Fruit fly (Drosophila melanogaster): ENCODE data around the gene CG11585.
A peak's percentile ranks its signal among the peaks of the same experiment; 100 is the strongest.

The CG11585 gene

DNA sequence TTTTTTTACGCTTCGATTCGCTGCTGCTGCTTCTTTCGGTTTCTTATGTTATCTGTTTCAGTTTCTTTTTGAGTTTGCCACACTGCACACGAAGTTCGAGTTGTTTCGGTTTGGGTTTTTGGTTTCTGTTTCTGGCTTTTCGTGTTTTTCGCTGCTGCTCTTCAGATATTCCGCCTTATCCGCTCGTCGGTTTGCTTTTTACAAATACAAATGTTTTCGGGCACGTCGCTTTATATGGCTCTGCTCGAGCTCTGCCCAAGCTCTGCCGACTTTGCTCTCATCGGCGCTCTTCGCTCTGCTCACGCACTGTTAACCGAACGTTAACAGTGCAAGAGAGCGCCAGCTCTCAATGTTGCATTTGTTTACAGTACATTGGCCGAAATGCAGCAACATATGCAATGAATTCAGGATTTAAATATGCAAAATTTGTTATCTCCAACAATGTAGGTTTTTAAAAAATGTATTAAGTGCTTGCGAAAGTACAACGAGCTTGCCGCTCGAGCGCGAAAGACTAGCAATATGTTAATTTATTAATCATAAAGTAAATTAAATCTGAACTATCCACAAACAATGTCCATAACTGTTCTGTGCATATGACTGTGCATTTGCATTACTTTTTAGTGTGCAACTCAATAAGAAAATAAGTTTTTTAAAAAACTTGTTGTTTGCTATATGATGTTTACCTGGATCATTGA, 22.1 kb downstream of the CG11585 start (continued):
- TF ChIP-seq ap (GFP tag; IDR thresholded peaks at IDR 0.05): no peak
- no peak for TF ChIP-seq Oaz (GFP tag; IDR thresholded peaks at IDR 0.05)
- TF ChIP-seq CG13894 (tag; optimal IDR thresholded peaks at IDR 0.05): no peak
- no peak for TF ChIP-seq ssp (GFP tag; IDR thresholded peaks at IDR 0.05)
- TF ChIP-seq al (GFP tag; IDR thresholded peaks at IDR 0.05): no peak
- TF ChIP-seq Trl (optimal IDR thresholded peaks at IDR 0.05): peak; percentile 76 to 88
- TF ChIP-seq Trl (GFP tag; optimal IDR thresholded peaks at IDR 0.05): no peak
- TF ChIP-seq CG6791 (GFP tag; IDR thresholded peaks at IDR 0.05; ENCODE audit: partially characterized antibody): peak; percentile 50; the same call in 1 of the 3 replicates
- TF ChIP-seq CG2889 (GFP tag; IDR thresholded peaks at IDR 0.05): no peak
- TF ChIP-seq CG32772 (GFP tag; IDR thresholded peaks at IDR 0.05): no peak
- no peak for TF ChIP-seq CG30431 (GFP tag; optimal IDR thresholded peaks at IDR 0.05)
- no peak for TF ChIP-seq tll (GFP tag; optimal IDR thresholded peaks at IDR 0.05)
- TF ChIP-seq pan (optimal IDR thresholded peaks at IDR 0.05): no peak
- TF ChIP-seq pan (GFP tag; optimal IDR thresholded peaks at IDR 0.05 in 1 of 2, IDR thresholded peaks at IDR 0.05 in 1 of 2): no peak
- TF ChIP-seq CG17361 (GFP tag; IDR thresholded peaks at IDR 0.05): peak; percentile 57; the same call in 2 of the 3 replicates
- no peak for TF ChIP-seq CHES-1-like (GFP tag; optimal IDR thresholded peaks at IDR 0.05)
- no peak for TF ChIP-seq ken (GFP tag; IDR thresholded peaks at IDR 0.05)
- TF ChIP-seq Hsf (GFP tag; optimal IDR thresholded peaks at IDR 0.05): no peak
- no peak for TF ChIP-seq Lhr (GFP tag; optimal IDR thresholded peaks at IDR 0.05)
- TF ChIP-seq Hey (tag; optimal IDR thresholded peaks at IDR 0.05): no peak
- TF ChIP-seq sens-2 (GFP tag; IDR thresholded peaks at IDR 0.05): no peak
- no peak for TF ChIP-seq CG7987 (GFP tag; optimal IDR thresholded peaks at IDR 0.05)
- no peak for TF ChIP-seq jing (GFP tag; optimal IDR thresholded peaks at IDR 0.05)
- no peak for TF ChIP-seq CG11696 (GFP tag; IDR thresholded peaks at IDR 0.05)
- TF ChIP-seq usp (GFP tag; optimal IDR thresholded peaks at IDR 0.05): no peak

- peak; percentile 62 for TF ChIP-seq nerfin-1 (tag; optimal IDR thresholded peaks at IDR 0.05)
- 0 out of 2 replicates have a peak, but pooled peaks have one; percentile 31 for TF ChIP-seq bbx (GFP tag; IDR thresholded peaks at IDR 0.05; ENCODE audit: partially characterized antibody)
- no peak for TF ChIP-seq unpg (GFP tag; optimal IDR thresholded peaks at IDR 0.05)
- TF ChIP-seq Med (GFP tag): peak; percentile 57
- TF ChIP-seq Trl (optimal IDR thresholded peaks at IDR 0.05): peak; percentile 85 to 94
- TF ChIP-seq Trl (GFP tag; optimal IDR thresholded peaks at IDR 0.05): no peak
- peak; percentile 78; the same call in 2 of the 4 replicates for TF ChIP-seq chinmo (GFP tag; IDR thresholded peaks at IDR 0.05; ENCODE audit: partially characterized antibody)
- peak; percentile 92 for TF ChIP-seq CG5180 (GFP tag; optimal IDR thresholded peaks at IDR 0.05)
- peak; percentile 4 for TF ChIP-seq CG17568 (GFP tag; optimal IDR thresholded peaks at IDR 0.05)
- TF ChIP-seq CG13894 (tag; optimal IDR thresholded peaks at IDR 0.05): peak; percentile 34
- TF ChIP-seq CG32532 (GFP tag; IDR thresholded peaks at IDR 0.05): peak; percentile 11; the same call in 1 of the 2 replicates
- TF ChIP-seq Bdp1 (GFP tag; optimal IDR thresholded peaks at IDR 0.05): no peak
- TF ChIP-seq CG34224 (GFP tag; IDR thresholded peaks at IDR 0.05; ENCODE audit: partially characterized antibody): peak; percentile 41; the same call in 1 of the 3 replicates
- TF ChIP-seq grau (tag; optimal IDR thresholded peaks at IDR 0.05): peak; percentile 33
- TF ChIP-seq Deaf1 (tag; optimal IDR thresholded peaks at IDR 0.05): peak; percentile 46
- peak; percentile 83 for TF ChIP-seq yki (optimal IDR thresholded peaks at IDR 0.05)
- peak; percentile 40 for TF ChIP-seq Meics (GFP tag; optimal IDR thresholded peaks at IDR 0.05)
- no peak for TF ChIP-seq CG17328 (GFP tag; IDR thresholded peaks at IDR 0.05)
- TF ChIP-seq Dll (GFP tag; IDR thresholded peaks at IDR 0.05; ENCODE audit: partially characterized antibody): no peak
- no peak for TF ChIP-seq CG8290 (GFP tag; optimal IDR thresholded peaks at IDR 0.05)
- TF ChIP-seq CG8290 (tag; optimal IDR thresholded peaks at IDR 0.05): peak in 1 of 2 experiments; percentile 13
- peak; percentile 96 for TF ChIP-seq sd (tag; optimal IDR thresholded peaks at IDR 0.05)
- TF ChIP-seq abd-A (tag; optimal IDR thresholded peaks at IDR 0.05): peak; percentile 70
- TF ChIP-seq lab (GFP tag; optimal IDR thresholded peaks at IDR 0.05): peak; percentile 24
- peak; percentile 69 for TF ChIP-seq nom (GFP tag; optimal IDR thresholded peaks at IDR 0.05)
- no peak for TF ChIP-seq zf30C (GFP tag; optimal IDR thresholded peaks at IDR 0.05)
- no peak for TF ChIP-seq GATAe (GFP tag; conservative IDR thresholded peaks at IDR 0.05)
These were observed 23.0 kb downstream of the CG11585 start for dm6 chrX:14212147-14212792.
